Fruit fly (Drosophila melanogaster): ENCODE results near the gene CG4496.

dm6 chr2L:7144061-7144460 is 45.7 kb downstream of the CG4496 start:
- TF ChIP-seq cyc (GFP tag; optimal IDR thresholded peaks at IDR 0.05) (peak; percentile 72), Blimp-1 (GFP tag; optimal IDR thresholded peaks at IDR 0.05) (no peak), CG7368 (GFP tag; optimal IDR thresholded peaks at IDR 0.05) (peak; percentile 62), CG3032 (tag; optimal IDR thresholded peaks at IDR 0.05) (peak; percentile 71), lz (GFP tag; optimal IDR thresholded peaks at IDR 0.05) (peak; percentile 70)
